Fruit fly (Drosophila melanogaster) whole organism: ENCODE data around the gene CG17919.

ENCODE experiments used
- CG8478 ChIP-seq: fragments of >200 bp; optimal IDR thresholded peaks from 2 replicates; lab custom pipeline; 2018; ENCODE audit warnings: inconsistent platforms
- Dll ChIP-seq: fragments of >200 bp; optimal IDR thresholded peaks from 2 replicates; lab custom pipeline; 2017
- EcR ChIP-seq, 2 experiments: fragments of >200 bp; optimal IDR thresholded peaks; 2 replicates each; lab custom pipeline; 2017; ENCODE audit warnings: missing biosample characterization in 2 of 2, missing genetic modification characterization in 2 of 2, missing genetic modification reagents in 2 of 2
- pan ChIP-seq: fragments of >200 bp; optimal IDR thresholded peaks from 2 replicates; lab custom pipeline; 2017
- psq ChIP-seq: fragments of >200 bp; optimal IDR thresholded peaks from 2 replicates; lab custom pipeline; 2017
- usp ChIP-seq: fragments of >200 bp; optimal IDR thresholded peaks from 2 replicates; lab custom pipeline; 2017; ENCODE audit warnings: missing biosample characterization, missing genetic modification characterization, mixed read lengths

DNA sequence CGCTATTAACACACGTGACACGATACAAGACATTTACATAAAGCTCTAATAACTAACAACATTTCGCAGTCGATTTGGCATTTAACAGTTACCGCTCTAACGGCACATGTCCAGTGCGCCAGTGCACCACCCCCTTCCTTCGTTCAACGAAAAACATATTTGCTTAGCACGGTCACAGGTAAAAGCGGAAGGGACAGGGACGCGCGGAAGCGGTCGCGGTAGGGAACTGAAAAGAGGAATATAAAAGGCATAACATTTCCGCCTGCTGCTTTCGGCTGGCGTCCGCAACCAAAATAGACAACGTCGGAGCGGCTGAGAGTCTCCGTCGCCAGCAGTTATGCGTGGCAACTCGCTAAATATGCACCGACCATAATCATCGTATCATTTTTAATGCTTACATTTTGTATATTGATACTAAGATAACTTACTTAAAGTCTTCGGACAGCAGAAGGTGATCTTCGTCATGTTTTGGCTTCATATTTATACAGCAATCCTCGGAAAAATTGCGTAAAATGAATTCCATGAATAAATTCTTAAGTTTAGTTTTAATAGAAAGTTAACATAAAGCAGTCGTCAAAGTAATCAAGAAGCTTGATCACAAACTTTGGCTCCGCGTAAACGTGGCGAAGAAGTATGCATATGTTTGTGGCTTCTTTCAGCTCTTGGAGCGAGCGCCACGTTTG lies 8.0 kb downstream of the CG17919 start:
- TF ChIP-seq CG8478 (no peak), pan (lab: Kevin White, UChicago) (no peak), psq (lab: Kevin White, UChicago) (no peak), usp (no peak), Dll (lab: Kevin White, UChicago) (no peak), EcR (GFP tag; optimal IDR thresholded peaks at IDR 0.05; lab: Kevin White, UChicago) (no peak)
